Worm (Caenorhabditis elegans) whole organism, L1 larva: ENCODE measurements around the gene srx-63.

Experiments used
- C34B4.2 ChIP-seq: sonication (generic microtip); optimal IDR thresholded peaks from 2 replicates; lab custom pipeline; 2017; ENCODE audit warnings: mild to moderate bottlenecking, missing genetic modification characterization, missing compliant biosample characterization
- ama-1 ChIP-seq: fragments of 150-350 bp; optimal IDR thresholded peaks from 2 replicates; lab custom pipeline; 2014
- ceh-63 ChIP-seq: fragments of 200-800 bp; sonication (Bioruptor generic); optimal IDR thresholded peaks from 2 replicates; lab custom pipeline; 2018; ENCODE audit warnings: mild to moderate bottlenecking, missing genetic modification characterization, missing compliant biosample characterization
- ceh-82 ChIP-seq, 3 experiments: fragments of 150-350 bp in 1 of 3; sonication (generic microtip) in 2 of 3; optimal IDR thresholded peaks; 2 replicates each; lab custom pipeline; 2014 to 2017; ENCODE audit warnings: missing biosample characterization in 3 of 3, missing genetic modification characterization in 3 of 3
- efl-1 ChIP-seq, 4 experiments: fragments of 150-350 bp; optimal IDR thresholded peaks in 3 of 4; peaks in 1 of 4; 1 replicate in 1 of 4; 2 replicates in 3 of 4; lab custom pipeline; 2014; ENCODE audit warnings: missing biosample characterization in 2 of 4, missing genetic modification characterization in 2 of 4, missing genetic modification reagents in 2 of 4
- elt-2 ChIP-seq: sonication (generic microtip); optimal IDR thresholded peaks from 2 replicates; lab custom pipeline; 2016; ENCODE audit warnings: missing genetic modification characterization, mild to moderate bottlenecking, inconsistent platforms, missing compliant biosample characterization, missing genetic modification reagents
- ets-5 ChIP-seq: fragments of 200-800 bp; sonication (Bioruptor generic); IDR thresholded peaks from 2 replicates; pipeline ENCODE4 v1.3.6; 2022; ENCODE audit warnings: missing genetic modification characterization, missing compliant biosample characterization
- fkh-10 ChIP-seq: sonication (generic microtip); optimal IDR thresholded peaks from 2 replicates; lab custom pipeline; 2017; ENCODE audit warnings: missing biosample characterization, missing genetic modification reagents, missing genetic modification characterization
- fkh-8 ChIP-seq: sonication (generic microtip); optimal IDR thresholded peaks from 2 replicates; lab custom pipeline; 2016; ENCODE audit warnings: mild to moderate bottlenecking, missing genetic modification characterization, missing compliant biosample characterization
- isw-1 ChIP-seq: fragments of 200-800 bp; sonication (Bioruptor generic); IDR thresholded peaks from 2 replicates; pipeline ENCODE4 v1.3.6; 2022; ENCODE audit warnings: missing genetic modification characterization, missing compliant biosample characterization
- jun-1 ChIP-seq: fragments of 150-350 bp; optimal IDR thresholded peaks from 2 replicates; lab custom pipeline; 2014; ENCODE audit warnings: missing biosample characterization, missing genetic modification reagents, missing genetic modification characterization
- lin-14 ChIP-seq: fragments of 200-800 bp; sonication (Bioruptor generic); optimal IDR thresholded peaks from 2 replicates; lab custom pipeline; 2018; ENCODE audit warnings: mild to moderate bottlenecking, missing genetic modification characterization, moderate library complexity, missing compliant biosample characterization
- lin-15B ChIP-seq: fragments of 150-350 bp; sonication (generic microtip); optimal IDR thresholded peaks from 3 replicates; lab custom pipeline; 2014; ENCODE audit warnings: missing biosample characterization, missing genetic modification characterization
- lin-35 ChIP-seq, 2 experiments: fragments of 150-350 bp; optimal IDR thresholded peaks; 2 replicates each; lab custom pipeline; 2014; ENCODE audit warnings: missing biosample characterization in 2 of 2, missing genetic modification characterization in 2 of 2, missing genetic modification reagents in 2 of 2
- mab-9 ChIP-seq: fragments of 200-800 bp; sonication (Bioruptor generic); IDR thresholded peaks from 2 replicates; pipeline ENCODE4 v1.3.6; 2022; ENCODE audit warnings: missing genetic modification reagents, missing genetic modification characterization, missing compliant biosample characterization
- mef-2 ChIP-seq: fragments of 150-350 bp; optimal IDR thresholded peaks from 2 replicates; lab custom pipeline; 2014; ENCODE audit warnings: missing biosample characterization, missing genetic modification characterization
- nhr-19 ChIP-seq: fragments of 200-800 bp; sonication (Bioruptor generic); conservative IDR thresholded peaks from 2 replicates; pipeline ENCODE4 v1.3.6; 2022; ENCODE audit warnings: missing genetic modification characterization, missing compliant biosample characterization
- nhr-237 ChIP-seq: fragments of 150-350 bp; optimal IDR thresholded peaks from 2 replicates; lab custom pipeline; 2014; ENCODE audit warnings: missing biosample characterization, missing genetic modification characterization
- nhr-71 ChIP-seq: sonication (generic microtip); optimal IDR thresholded peaks from 2 replicates; lab custom pipeline; 2016; ENCODE audit warnings: mild to moderate bottlenecking, missing genetic modification characterization, moderate library complexity, missing compliant biosample characterization
- nhr-76 ChIP-seq: sonication (generic microtip); optimal IDR thresholded peaks from 2 replicates; lab custom pipeline; 2017; ENCODE audit warnings: missing biosample characterization, missing genetic modification characterization
- nhr-77 ChIP-seq: fragments of 150-350 bp; optimal IDR thresholded peaks from 2 replicates; lab custom pipeline; 2014; ENCODE audit warnings: missing biosample characterization, missing genetic modification characterization
- nhr-84 ChIP-seq: sonication (generic microtip); optimal IDR thresholded peaks from 2 replicates; lab custom pipeline; 2017; ENCODE audit warnings: missing biosample characterization, missing genetic modification characterization
- nhr-85 ChIP-seq: sonication (generic microtip); peaks from one replicate; lab custom pipeline; 2016; ENCODE audit warnings: missing genetic modification characterization, inconsistent platforms, missing compliant biosample characterization
- skn-1 ChIP-seq: fragments of 150-350 bp; optimal IDR thresholded peaks from 2 replicates; lab custom pipeline; 2014; ENCODE audit warnings: missing biosample characterization, missing genetic modification characterization
- snu-23 ChIP-seq: sonication (generic microtip); optimal IDR thresholded peaks from 2 replicates; lab custom pipeline; 2016; ENCODE audit warnings: missing genetic modification characterization, missing compliant biosample characterization
- sox-4 ChIP-seq: sonication (generic microtip); optimal IDR thresholded peaks from 2 replicates; lab custom pipeline; 2016; ENCODE audit warnings: missing genetic modification characterization, missing compliant biosample characterization
- swsn-7 ChIP-seq: sonication (generic microtip); optimal IDR thresholded peaks from 2 replicates; lab custom pipeline; 2016; ENCODE audit warnings: missing genetic modification characterization, missing compliant biosample characterization
- unc-130 ChIP-seq: fragments of 150-350 bp; optimal IDR thresholded peaks from 2 replicates; lab custom pipeline; 2017; ENCODE audit warnings: missing biosample characterization, missing genetic modification characterization, inconsistent platforms
- xbp-1 ChIP-seq: sonication (generic microtip); optimal IDR thresholded peaks from 2 replicates; lab custom pipeline; 2016; ENCODE audit warnings: missing genetic modification characterization, missing compliant biosample characterization

Gene srx-63

DNA sequence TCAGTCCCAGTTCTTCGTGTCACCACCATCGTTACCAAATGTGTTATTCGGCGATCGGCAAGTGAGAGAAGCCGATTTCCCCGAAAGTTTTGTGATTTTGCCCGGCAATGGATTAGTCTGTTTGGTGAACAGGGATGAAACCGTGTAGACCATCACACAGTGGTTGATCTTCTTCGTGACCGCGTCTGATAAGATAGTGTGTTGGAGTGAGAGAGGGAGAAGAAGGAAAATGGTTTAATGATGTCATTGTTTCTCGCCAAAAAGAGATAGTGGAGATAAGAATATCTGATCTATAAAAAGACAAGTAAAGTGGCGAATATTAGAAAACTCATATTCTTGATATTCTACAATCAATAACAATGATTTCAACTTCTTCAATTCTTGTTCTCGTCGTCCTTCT lies 48.4 kb downstream of the srx-63 start, which contains the start of gene nlp-31 (continued):
- peak; percentile 73 for TF ChIP-seq lin-14 (GFP tag; lab: Kevin White, UChicago)
- TF ChIP-seq snu-23 (GFP tag; lab: Kevin White, UChicago) = peak; percentile 27
- peak; percentile 12 for TF ChIP-seq nhr-237 (tag; lab: Kevin White, UChicago)

DNA sequence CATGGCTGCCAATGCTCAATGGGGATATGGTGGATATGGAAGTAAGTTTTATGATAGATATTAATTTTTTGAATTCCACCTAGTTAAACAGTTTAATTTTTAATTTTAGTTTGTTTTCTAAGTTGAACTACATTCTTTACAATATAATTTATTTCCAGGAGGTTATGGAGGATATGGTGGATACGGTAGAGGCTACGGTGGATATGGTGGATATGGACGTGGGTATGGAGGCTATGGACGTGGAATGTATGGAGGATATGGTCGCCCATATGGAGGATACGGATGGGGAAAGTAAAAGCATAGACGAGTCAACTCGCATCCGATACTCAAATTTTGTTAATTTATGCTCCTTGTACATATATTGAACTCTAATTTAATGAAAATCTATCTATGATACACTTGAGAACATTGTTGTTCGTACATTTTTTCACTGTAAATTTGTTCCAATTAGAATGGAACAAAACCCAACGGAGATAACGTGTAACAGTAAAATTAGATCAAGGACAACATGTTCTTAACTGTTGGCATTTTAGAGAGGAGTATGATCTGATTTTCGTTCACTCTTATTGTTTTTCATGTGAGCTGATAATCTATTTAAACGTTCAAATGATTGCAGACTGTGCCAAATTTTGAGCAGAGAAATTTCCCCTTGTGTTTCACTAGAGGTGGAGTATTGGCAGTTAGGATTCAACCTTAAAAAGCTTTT lies 49.0 kb downstream of the srx-63 start:
- no peak for TF ChIP-seq ceh-63 (GFP tag; lab: Kevin White, UChicago)
- no peak for TF ChIP-seq nhr-77 (tag; lab: Kevin White, UChicago)
- no peak for TF ChIP-seq xbp-1
- no peak for TF ChIP-seq ets-5 (GFP tag; lab: Robert Waterston, UW)
- no peak for TF ChIP-seq mab-9
- no peak for TF ChIP-seq skn-1
- no peak for TF ChIP-seq nhr-85 (tag; lab: Kevin White, UChicago)
- TF ChIP-seq nhr-76 (tag; lab: Kevin White, UChicago) = no peak
- no peak for TF ChIP-seq nhr-71 (tag; lab: Kevin White, UChicago)
- TF ChIP-seq ceh-82 (tag; optimal IDR thresholded peaks at IDR 0.05; lab: Kevin White, UChicago) = no peak
- TF ChIP-seq elt-2 (tag; lab: Kevin White, UChicago) = no peak
- TF ChIP-seq fkh-10 (GFP tag; lab: Kevin White, UChicago) = no peak
- TF ChIP-seq isw-1 (GFP tag; lab: Robert Waterston, UW) = no peak
- TF ChIP-seq sox-4 (tag; lab: Kevin White, UChicago) = no peak

DNA sequence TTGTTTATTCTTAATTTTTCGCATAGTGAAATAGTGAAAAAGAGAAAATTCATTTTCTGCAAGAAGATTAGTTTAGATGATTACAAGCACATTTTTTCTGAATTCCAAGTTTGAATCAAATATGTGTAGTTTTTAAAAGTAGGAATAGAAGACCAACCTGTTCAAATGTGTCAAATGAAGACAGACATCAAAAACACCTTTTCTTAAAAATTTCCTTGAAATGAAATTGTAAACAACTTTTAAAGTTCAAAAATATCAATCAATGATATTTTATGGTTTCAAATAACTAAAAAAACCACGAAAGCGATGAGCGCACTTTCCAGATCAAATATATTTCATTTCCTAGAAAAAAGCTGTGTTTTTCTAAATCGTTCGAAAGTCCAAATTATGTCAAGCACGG lies 50.3 kb downstream of the srx-63 start, which contains the start of gene nlp-30:
Gene nlp-30 (plus strand): TSS at position 301 of the 400 bp plus-strand sequence.
- TF ChIP-seq nhr-85 (tag; lab: Kevin White, UChicago) (no peak), fkh-8 (tag; lab: Kevin White, UChicago) (no peak), efl-1 (optimal IDR thresholded peaks at IDR 0.05; lab: Kevin White, UChicago) (no peak), efl-1 (GFP tag; optimal IDR thresholded peaks at IDR 0.05 in 1 of 2; lab: Kevin White, UChicago) (no peak), C34B4.2 (tag; lab: Kevin White, UChicago) (no peak), nhr-19 (no peak), swsn-7 (tag; lab: Kevin White, UChicago) (no peak), mef-2 (tag; lab: Kevin White, UChicago) (no peak), unc-130 (tag; lab: Kevin White, UChicago) (no peak), xbp-1 (no peak), isw-1 (GFP tag; lab: Robert Waterston, UW) (no peak), jun-1 (tag; lab: Kevin White, UChicago) (no peak), lin-35 (GFP tag; optimal IDR thresholded peaks at IDR 0.05; lab: Kevin White, UChicago) (no peak), nhr-84 (tag; lab: Kevin White, UChicago) (no peak), ama-1 (lab: Kevin White, UChicago) (no peak), lin-15B (tag; lab: Kevin White, UChicago) (no peak)
